Fruit fly (Drosophila melanogaster) whole organism, embryonic: Measurements from ENCODE around the gene pix.

Experiments used
- Asciz ChIP-seq: fragments of 200-800 bp; sonication (Bioruptor generic); optimal IDR thresholded peaks from 2 replicates; lab custom pipeline; 2017; ENCODE audit warnings: missing biosample characterization, mild to moderate bottlenecking, missing genetic modification characterization, missing genetic modification reagents
- Bgb ChIP-seq: fragments of 200-800 bp; sonication (Bioruptor generic); IDR thresholded peaks from 2 replicates; pipeline ENCODE4 v1.3.6; 2022; ENCODE audit warnings: missing biosample characterization, missing genetic modification characterization; ENCODE audit not compliant: partially characterized antibody
- CG10366 ChIP-seq: fragments of 200-800 bp; sonication (Bioruptor generic); IDR thresholded peaks from 2 replicates; pipeline ENCODE4 v1.3.6; 2022; ENCODE audit warnings: missing biosample characterization, missing genetic modification characterization
- CG10979 ChIP-seq: fragments of 200-800 bp; sonication (Bioruptor generic); optimal IDR thresholded peaks from 2 replicates; lab custom pipeline; 2018; ENCODE audit warnings: missing biosample characterization, mild to moderate bottlenecking, missing genetic modification characterization, moderate library complexity
- CG11398 ChIP-seq: fragments of 200-800 bp; sonication (Bioruptor generic); optimal IDR thresholded peaks from 2 replicates; lab custom pipeline; 2016; ENCODE audit warnings: missing biosample characterization, missing genetic modification characterization
- CG13424 ChIP-seq: fragments of 200-800 bp; sonication (Bioruptor generic); optimal IDR thresholded peaks from 2 replicates; lab custom pipeline; 2019; ENCODE audit warnings: missing biosample characterization, mild to moderate bottlenecking, missing genetic modification characterization, moderate library complexity
- CG14965 ChIP-seq: fragments of 200-800 bp; sonication (Bioruptor generic); optimal IDR thresholded peaks from 2 replicates; lab custom pipeline; 2016; ENCODE audit warnings: missing biosample characterization, missing genetic modification characterization, borderline replicate concordance
- CG15269 ChIP-seq: fragments of 200-800 bp; sonication (Bioruptor generic); optimal IDR thresholded peaks from 2 replicates; lab custom pipeline; 2018; ENCODE audit warnings: missing biosample characterization, mild to moderate bottlenecking, missing genetic modification characterization, moderate library complexity
- CG1529 ChIP-seq: fragments of 200-800 bp; sonication (Bioruptor generic); optimal IDR thresholded peaks from 3 replicates; lab custom pipeline; 2018; ENCODE audit warnings: missing biosample characterization, missing genetic modification characterization
- CG1602 ChIP-seq: fragments of 200-800 bp; sonication (Bioruptor generic); optimal IDR thresholded peaks from 3 replicates; lab custom pipeline; 2016; ENCODE audit warnings: missing biosample characterization, missing genetic modification characterization
- CG16815 ChIP-seq: fragments of 200-800 bp; sonication (Bioruptor generic); optimal IDR thresholded peaks from 3 replicates; lab custom pipeline; 2017; ENCODE audit warnings: missing biosample characterization, mild to moderate bottlenecking, missing genetic modification characterization
- CG17186 ChIP-seq: fragments of 200-800 bp; sonication (Bioruptor generic); optimal IDR thresholded peaks from 3 replicates; lab custom pipeline; 2017; ENCODE audit warnings: missing biosample characterization, missing genetic modification reagents, missing genetic modification characterization
- CG2712 ChIP-seq: fragments of 200-800 bp; optimal IDR thresholded peaks from 3 replicates; lab custom pipeline; 2019; ENCODE audit warnings: missing biosample characterization, mild to moderate bottlenecking, missing genetic modification characterization, moderate library complexity
- CG4617 ChIP-seq: fragments of 200-800 bp; sonication (Bioruptor generic); optimal IDR thresholded peaks from 3 replicates; lab custom pipeline; 2016; ENCODE audit warnings: missing biosample characterization, missing genetic modification characterization, borderline replicate concordance
- CG6854 ChIP-seq: fragments of 200-800 bp; sonication (Bioruptor generic); optimal IDR thresholded peaks from 3 replicates; lab custom pipeline; 2017; ENCODE audit warnings: missing biosample characterization, mild to moderate bottlenecking, missing genetic modification characterization
- CG9817 ChIP-seq: fragments of 200-800 bp; sonication (Bioruptor generic); optimal IDR thresholded peaks from 2 replicates; lab custom pipeline; 2018; ENCODE audit warnings: missing biosample characterization, mild to moderate bottlenecking, missing genetic modification characterization, moderate library complexity
- Camta ChIP-seq: fragments of 200-800 bp; sonication (Bioruptor generic); optimal IDR thresholded peaks from 2 replicates; lab custom pipeline; 2016; ENCODE audit warnings: missing biosample characterization, missing genetic modification characterization
- CoRest ChIP-seq: fragments of 200-800 bp; sonication (Bioruptor generic); optimal IDR thresholded peaks from 3 replicates; lab custom pipeline; 2018; ENCODE audit warnings: missing biosample characterization, mild to moderate bottlenecking, missing genetic modification characterization, moderate library complexity
- D ChIP-seq, 2 experiments: fragments of 200-800 bp in 1 of 2; fragments of >200 bp in 1 of 2; sonication (Bioruptor generic) in 1 of 2; optimal IDR thresholded peaks; 2 replicates in 1 of 2; 3 replicates in 1 of 2; lab custom pipeline; 2017; ENCODE audit warnings: mild to moderate bottlenecking in 1 of 2, missing biosample characterization in 1 of 2, missing genetic modification characterization in 1 of 2, missing genetic modification reagents in 1 of 2
- ERR ChIP-seq: fragments of 200-800 bp; sonication (Bioruptor generic); optimal IDR thresholded peaks from 2 replicates; lab custom pipeline; 2016; ENCODE audit warnings: missing biosample characterization, missing genetic modification characterization
- Elba2 ChIP-seq: fragments of 200-800 bp; sonication (Bioruptor generic); optimal IDR thresholded peaks from 3 replicates; lab custom pipeline; 2016; ENCODE audit warnings: missing biosample characterization, missing genetic modification characterization
- Med ChIP-seq: fragments of 200-800 bp; sonication (Bioruptor generic); peaks from one replicate; lab custom pipeline; 2016; ENCODE audit warnings: missing biosample characterization, missing genetic modification characterization, mild to moderate bottlenecking, inconsistent platforms, moderate library complexity
- NfI ChIP-seq: fragments of 200-800 bp; sonication (Bioruptor generic); optimal IDR thresholded peaks from 3 replicates; lab custom pipeline; 2018; ENCODE audit warnings: missing biosample characterization, mild to moderate bottlenecking, missing genetic modification characterization, moderate library complexity
- Oli ChIP-seq: fragments of 200-800 bp; sonication (Bioruptor generic); optimal IDR thresholded peaks from 2 replicates; lab custom pipeline; 2018; ENCODE audit warnings: missing biosample characterization, mild to moderate bottlenecking, missing genetic modification characterization, moderate library complexity
- Six4 ChIP-seq: fragments of 200-800 bp; sonication (Bioruptor generic); optimal IDR thresholded peaks from 2 replicates; lab custom pipeline; 2016; ENCODE audit warnings: missing biosample characterization, missing genetic modification characterization
- Sox100B ChIP-seq: fragments of 200-800 bp; sonication (Bioruptor generic); optimal IDR thresholded peaks from 3 replicates; lab custom pipeline; 2018; ENCODE audit warnings: missing biosample characterization, mild to moderate bottlenecking, missing genetic modification characterization
- TFAM ChIP-seq: fragments of 200-800 bp; sonication (Bioruptor generic); optimal IDR thresholded peaks from 2 replicates; lab custom pipeline; 2017; ENCODE audit warnings: missing biosample characterization, missing genetic modification characterization, inconsistent platforms
- Vsx1 ChIP-seq: fragments of 200-800 bp; sonication (Bioruptor generic); optimal IDR thresholded peaks from 2 replicates; lab custom pipeline; 2017; ENCODE audit warnings: missing biosample characterization, mild to moderate bottlenecking, missing genetic modification characterization, missing genetic modification reagents
- ac ChIP-seq: fragments of 200-800 bp; sonication (Bioruptor generic); optimal IDR thresholded peaks from 3 replicates; lab custom pipeline; 2017; ENCODE audit warnings: missing biosample characterization, mild to moderate bottlenecking, missing genetic modification characterization
- ara ChIP-seq: fragments of 200-800 bp; sonication (Bioruptor generic); IDR thresholded peaks from 2 replicates; pipeline ENCODE4 v1.3.6; 2022; ENCODE audit warnings: missing biosample characterization, missing genetic modification characterization
- ash1 ChIP-seq: fragments of 200-800 bp; sonication (Bioruptor generic); optimal IDR thresholded peaks from 2 replicates; lab custom pipeline; 2018; ENCODE audit warnings: missing biosample characterization, mild to moderate bottlenecking, missing genetic modification characterization
- ato ChIP-seq: fragments of 200-800 bp; sonication (Bioruptor generic); IDR thresholded peaks from 2 replicates; pipeline ENCODE4 v1.3.6; 2022; ENCODE audit warnings: missing biosample characterization, missing genetic modification characterization; ENCODE audit not compliant: partially characterized antibody
- cas ChIP-seq: fragments of 200-800 bp; sonication (Bioruptor generic); IDR thresholded peaks from 2 replicates; pipeline ENCODE4 v1.3.6; 2022; ENCODE audit warnings: missing biosample characterization, missing genetic modification characterization
- chm ChIP-seq: fragments of 200-800 bp; sonication (Bioruptor generic); IDR thresholded peaks from 2 replicates; pipeline ENCODE4 v1.3.6; 2022; ENCODE audit warnings: missing biosample characterization, missing genetic modification characterization
- dysf ChIP-seq: fragments of 200-800 bp; sonication (Bioruptor generic); IDR thresholded peaks from 3 replicates; pipeline ENCODE4 v1.3.6; 2022; ENCODE audit warnings: missing biosample characterization, missing genetic modification characterization
- esg ChIP-seq: fragments of 200-800 bp; sonication (Bioruptor generic); conservative IDR thresholded peaks from 2 replicates; pipeline ENCODE4 v1.3.6; 2022; ENCODE audit warnings: missing biosample characterization, missing genetic modification characterization
- grau ChIP-seq: fragments of 200-800 bp; optimal IDR thresholded peaks from 3 replicates; lab custom pipeline; 2019; ENCODE audit warnings: missing biosample characterization, mild to moderate bottlenecking, missing genetic modification characterization, moderate library complexity
- hth ChIP-seq: fragments of >200 bp; optimal IDR thresholded peaks from 2 replicates; lab custom pipeline; 2017; ENCODE audit warnings: inconsistent platforms
- mirr ChIP-seq: fragments of 200-800 bp; sonication (Bioruptor generic); optimal IDR thresholded peaks from 3 replicates; lab custom pipeline; 2018; ENCODE audit warnings: missing biosample characterization, mild to moderate bottlenecking, missing genetic modification characterization
- nerfin-2 ChIP-seq: fragments of 200-800 bp; sonication (Bioruptor generic); IDR thresholded peaks from 2 replicates; pipeline ENCODE4 v1.3.6; 2022; ENCODE audit warnings: missing biosample characterization, missing genetic modification characterization; ENCODE audit not compliant: partially characterized antibody
- nmo ChIP-seq: fragments of 200-800 bp; sonication (Bioruptor generic); optimal IDR thresholded peaks from 2 replicates; lab custom pipeline; 2018; ENCODE audit warnings: missing biosample characterization, mild to moderate bottlenecking, missing genetic modification characterization, moderate library complexity
- oc ChIP-seq: fragments of 200-800 bp; sonication (Bioruptor generic); optimal IDR thresholded peaks from 2 replicates; lab custom pipeline; 2018; ENCODE audit warnings: missing biosample characterization, mild to moderate bottlenecking, missing genetic modification characterization, moderate library complexity
- pita ChIP-seq: fragments of 200-800 bp; sonication (Bioruptor generic); optimal IDR thresholded peaks from 2 replicates; lab custom pipeline; 2017; ENCODE audit warnings: missing biosample characterization, mild to moderate bottlenecking, missing genetic modification characterization
- row ChIP-seq: fragments of 200-800 bp; sonication (Bioruptor generic); IDR thresholded peaks from 3 replicates; pipeline ENCODE4 v1.3.6; 2022; ENCODE audit warnings: missing biosample characterization, missing genetic modification characterization
- scrt ChIP-seq: fragments of 200-800 bp; sonication (Bioruptor generic); optimal IDR thresholded peaks from 2 replicates; lab custom pipeline; 2018; ENCODE audit warnings: missing biosample characterization, mild to moderate bottlenecking, missing genetic modification characterization, moderate library complexity
- sisA ChIP-seq: fragments of 200-800 bp; sonication (Bioruptor generic); IDR thresholded peaks from 2 replicates; pipeline ENCODE4 v1.3.6; 2022; ENCODE audit warnings: missing biosample characterization, missing genetic modification characterization
- sug ChIP-seq: fragments of 200-800 bp; optimal IDR thresholded peaks from 2 replicates; lab custom pipeline; 2019; ENCODE audit warnings: missing biosample characterization, mild to moderate bottlenecking, missing genetic modification characterization, moderate library complexity
- vfl ChIP-seq: fragments of 200-800 bp; sonication (Bioruptor generic); optimal IDR thresholded peaks from 2 replicates; lab custom pipeline; 2016; ENCODE audit warnings: missing biosample characterization, missing genetic modification characterization
- wdn ChIP-seq: fragments of 200-800 bp; sonication (Bioruptor generic); IDR thresholded peaks from 2 replicates; pipeline ENCODE4 v1.3.6; 2022; ENCODE audit warnings: missing biosample characterization, missing genetic modification characterization
- yki ChIP-seq: fragments of >200 bp; optimal IDR thresholded peaks from 3 replicates; lab custom pipeline; 2018
- zen ChIP-seq: fragments of 200-800 bp; sonication (Bioruptor generic); optimal IDR thresholded peaks from 3 replicates; lab custom pipeline; 2018; ENCODE audit warnings: missing biosample characterization, mild to moderate bottlenecking, missing genetic modification characterization, moderate library complexity

pix gene

dm6 chr3L:8958557-8958956, 16.0 kb downstream of the pix start, which contains the start of gene CG13313:
CG13313 (plus strand) TSS chr3L:8958857.
- TF ChIP-seq grau (peak; percentile 31), oc (tag; lab: Kevin White, UChicago) (no peak), CG13424 (tag; lab: Kevin White, UChicago) (peak; percentile 18), nerfin-2 (GFP tag; lab: Robert Waterston, UW) (no peak), yki (no peak), Bgb (GFP tag; lab: Robert Waterston, UW) (no peak), CG16815 (no peak), Vsx1 (GFP tag; lab: Kevin White, UChicago) (no peak), pita (GFP tag; lab: Kevin White, UChicago) (no peak), CG1529 (GFP tag; lab: Kevin White, UChicago) (no peak), ERR (GFP tag; lab: Kevin White, UChicago) (no peak), Six4 (GFP tag; lab: Kevin White, UChicago) (no peak), hth (no peak), CG4617 (no peak), CG10366 (no peak), nmo (GFP tag; lab: Kevin White, UChicago) (peak; percentile 13), CG15269 (tag; lab: Kevin White, UChicago) (no peak), esg (GFP tag; lab: Robert Waterston, UW) (no peak), chm (GFP tag; lab: Robert Waterston, UW) (no peak), wdn (GFP tag; lab: Robert Waterston, UW) (no peak), Elba2 (GFP tag; lab: Kevin White, UChicago) (no peak), ato (GFP tag; lab: Robert Waterston, UW) (no peak), CG2712 (peak; percentile 27), ac (GFP tag; lab: Kevin White, UChicago) (no peak), NfI (GFP tag; lab: Kevin White, UChicago) (no peak), cas (GFP tag; lab: Robert Waterston, UW) (no peak), sisA (GFP tag; lab: Robert Waterston, UW) (peak; percentile 23; the same call in 1 of the 2 replicates), scrt (GFP tag; lab: Kevin White, UChicago) (no peak), CG9817 (peak; percentile 7), sug (tag; lab: Kevin White, UChicago) (no peak), row (peak; percentile 49), TFAM (GFP tag; lab: Kevin White, UChicago) (no peak), CG17186 (GFP tag; lab: Kevin White, UChicago) (no peak), Asciz (GFP tag; lab: Kevin White, UChicago) (no peak), ash1 (no peak), CG14965 (GFP tag; lab: Kevin White, UChicago) (no peak), CG11398 (no peak), dysf (GFP tag; lab: Robert Waterston, UW) (peak; percentile 7; the same call in 1 of the 3 replicates), zen (tag; lab: Kevin White, UChicago) (no peak), Med (GFP tag; lab: Kevin White, UChicago) (peak; percentile 28), D (optimal IDR thresholded peaks at IDR 0.05; lab: Kevin White, UChicago) (no peak), D (GFP tag; optimal IDR thresholded peaks at IDR 0.05; lab: Kevin White, UChicago) (no peak), ara (GFP tag; lab: Robert Waterston, UW) (no peak), mirr (GFP tag; lab: Kevin White, UChicago) (no peak), vfl (no peak), Camta (GFP tag; lab: Kevin White, UChicago) (no peak), Sox100B (GFP tag; lab: Kevin White, UChicago) (no peak), CG1602 (GFP tag; lab: Kevin White, UChicago) (no peak), CG10979 (peak; percentile 20), CG6854 (GFP tag; lab: Kevin White, UChicago) (no peak), CoRest (tag; lab: Kevin White, UChicago) (peak; percentile 18), Oli (tag; lab: Kevin White, UChicago) (no peak)
